Fruit fly (Drosophila melanogaster): ENCODE results near the gene CG17108.

Gene CG17108

dm6 chr2L:10704425-10704824 lies 10.5 kb upstream of the CG17108 start:
- TF ChIP-seq CG1620 (GFP tag; optimal IDR thresholded peaks at IDR 0.05) (no peak), cnc (optimal IDR thresholded peaks at IDR 0.05) (no peak), tj (GFP tag; optimal IDR thresholded peaks at IDR 0.05) (no peak), CG5204 (GFP tag; optimal IDR thresholded peaks at IDR 0.05) (no peak), CG11617 (GFP tag; optimal IDR thresholded peaks at IDR 0.05) (no peak), CG7101 (tag; optimal IDR thresholded peaks at IDR 0.05) (no peak), Crg-1 (GFP tag; optimal IDR thresholded peaks at IDR 0.05) (no peak), cic (GFP tag; optimal IDR thresholded peaks at IDR 0.05) (no peak), ovo (GFP tag; optimal IDR thresholded peaks at IDR 0.05) (no peak), Hr96 (GFP tag; optimal IDR thresholded peaks at IDR 0.05) (no peak), pad (GFP tag; optimal IDR thresholded peaks at IDR 0.05) (no peak), CG14711 (tag; optimal IDR thresholded peaks at IDR 0.05) (no peak), CG12768 (GFP tag; optimal IDR thresholded peaks at IDR 0.05) (no peak), kay (GFP tag; ENCODE audit: borderline replicate concordance) (no peak)

dm6 chr2L:10703281-10703680 lies 9.4 kb upstream of the CG17108 start, which contains the start of gene CG6415:
Gene CG6415 (plus strand): TSS chr2L:10703621.
- TF ChIP-seq toe (GFP tag; optimal IDR thresholded peaks at IDR 0.05): peak; percentile 72
- peak; percentile 75 for TF ChIP-seq Hr96 (GFP tag; optimal IDR thresholded peaks at IDR 0.05)
- no peak for TF ChIP-seq bab1 (GFP tag; optimal IDR thresholded peaks at IDR 0.05)
- no peak for TF ChIP-seq kay (GFP tag; ENCODE audit: borderline replicate concordance)
- TF ChIP-seq CG33017 (tag; optimal IDR thresholded peaks at IDR 0.05): peak; percentile 92
- peak; percentile 70 for TF ChIP-seq CG11617 (GFP tag; optimal IDR thresholded peaks at IDR 0.05)
- TF ChIP-seq CG12768 (GFP tag; optimal IDR thresholded peaks at IDR 0.05): peak; percentile 86
- no peak for TF ChIP-seq ovo (GFP tag; optimal IDR thresholded peaks at IDR 0.05)
- TF ChIP-seq Clk (GFP tag; optimal IDR thresholded peaks at IDR 0.05): peak; percentile 57
- TF ChIP-seq CG14711 (tag; optimal IDR thresholded peaks at IDR 0.05): peak; percentile 75
- peak; percentile 7 for TF ChIP-seq CG1620 (GFP tag; optimal IDR thresholded peaks at IDR 0.05)
- peak; percentile 83 for TF ChIP-seq CG5204 (GFP tag; optimal IDR thresholded peaks at IDR 0.05)
- peak; percentile 59 for TF ChIP-seq pad (GFP tag; optimal IDR thresholded peaks at IDR 0.05)
- no peak for TF ChIP-seq cnc (optimal IDR thresholded peaks at IDR 0.05)
- TF ChIP-seq Mnt (GFP tag; optimal IDR thresholded peaks at IDR 0.05): peak; percentile 58
- peak; percentile 89 for TF ChIP-seq CG7101 (tag; optimal IDR thresholded peaks at IDR 0.05)
- peak; percentile 78 for TF ChIP-seq CG7045 (GFP tag; optimal IDR thresholded peaks at IDR 0.05)
- TF ChIP-seq Crg-1 (GFP tag; optimal IDR thresholded peaks at IDR 0.05): peak; percentile 10
- peak; percentile 36 for TF ChIP-seq cic (GFP tag; optimal IDR thresholded peaks at IDR 0.05)
- TF ChIP-seq tj (GFP tag; optimal IDR thresholded peaks at IDR 0.05): peak; percentile 45

dm6 chr2L:10701499-10702062 lies 7.7 kb upstream of the CG17108 start, which contains the start of gene Lip1:
Gene Lip1 (minus strand): TSS chr2L:10701544.
- TF ChIP-seq pad (GFP tag; optimal IDR thresholded peaks at IDR 0.05) (no peak), CG5204 (GFP tag; optimal IDR thresholded peaks at IDR 0.05) (no peak), CG14711 (tag; optimal IDR thresholded peaks at IDR 0.05) (no peak)

dm6 chr2L:10697992-10698391 lies 4.1 kb upstream of the CG17108 start, which contains the start of gene CG7300:
Gene CG7300 (minus strand): TSS chr2L:10698043.
- no peak for TF ChIP-seq cic (GFP tag; optimal IDR thresholded peaks at IDR 0.05)
- TF ChIP-seq CG12768 (GFP tag; optimal IDR thresholded peaks at IDR 0.05): no peak
- TF ChIP-seq CG1620 (GFP tag; optimal IDR thresholded peaks at IDR 0.05): no peak
- TF ChIP-seq Clk (GFP tag; optimal IDR thresholded peaks at IDR 0.05): no peak
- no peak for TF ChIP-seq kay (GFP tag; ENCODE audit: borderline replicate concordance)
- no peak for TF ChIP-seq bab1 (GFP tag; optimal IDR thresholded peaks at IDR 0.05)
- TF ChIP-seq CG14711 (tag; optimal IDR thresholded peaks at IDR 0.05): no peak
- TF ChIP-seq ovo (GFP tag; optimal IDR thresholded peaks at IDR 0.05): no peak
- no peak for TF ChIP-seq CG7101 (tag; optimal IDR thresholded peaks at IDR 0.05)
- no peak for TF ChIP-seq Mnt (GFP tag; optimal IDR thresholded peaks at IDR 0.05)
- TF ChIP-seq pad (GFP tag; optimal IDR thresholded peaks at IDR 0.05): no peak
- no peak for TF ChIP-seq CG11617 (GFP tag; optimal IDR thresholded peaks at IDR 0.05)
- no peak for TF ChIP-seq toe (GFP tag; optimal IDR thresholded peaks at IDR 0.05)
- TF ChIP-seq cnc (optimal IDR thresholded peaks at IDR 0.05): no peak
- no peak for TF ChIP-seq CG7045 (GFP tag; optimal IDR thresholded peaks at IDR 0.05)
- no peak for TF ChIP-seq CG33017 (tag; optimal IDR thresholded peaks at IDR 0.05)
- TF ChIP-seq Hr96 (GFP tag; optimal IDR thresholded peaks at IDR 0.05): no peak

- TF ChIP-seq Mnt (GFP tag; optimal IDR thresholded peaks at IDR 0.05): no peak
- no peak for TF ChIP-seq CG33017 (tag; optimal IDR thresholded peaks at IDR 0.05)
- TF ChIP-seq CG5204 (GFP tag; optimal IDR thresholded peaks at IDR 0.05): no peak
- no peak for TF ChIP-seq tj (GFP tag; optimal IDR thresholded peaks at IDR 0.05)
- TF ChIP-seq cnc (optimal IDR thresholded peaks at IDR 0.05): no peak
- no peak for TF ChIP-seq bab1 (GFP tag; optimal IDR thresholded peaks at IDR 0.05)
- TF ChIP-seq CG7045 (GFP tag; optimal IDR thresholded peaks at IDR 0.05): no peak
These were observed 885 bp downstream of the CG17108 start for dm6 chr2L:10693018-10693417.

- no peak for TF ChIP-seq CG1620 (GFP tag; optimal IDR thresholded peaks at IDR 0.05)
- no peak for TF ChIP-seq CG7101 (tag; optimal IDR thresholded peaks at IDR 0.05)
- TF ChIP-seq CG33017 (tag; optimal IDR thresholded peaks at IDR 0.05): no peak
- no peak for TF ChIP-seq pad (GFP tag; optimal IDR thresholded peaks at IDR 0.05)
- TF ChIP-seq Hr96 (GFP tag; optimal IDR thresholded peaks at IDR 0.05): no peak
- TF ChIP-seq Clk (GFP tag; optimal IDR thresholded peaks at IDR 0.05): no peak
- no peak for TF ChIP-seq CG14711 (tag; optimal IDR thresholded peaks at IDR 0.05)
- TF ChIP-seq bab1 (GFP tag; optimal IDR thresholded peaks at IDR 0.05): no peak
- no peak for TF ChIP-seq kay (GFP tag; ENCODE audit: borderline replicate concordance)
- TF ChIP-seq CG12768 (GFP tag; optimal IDR thresholded peaks at IDR 0.05): no peak
- TF ChIP-seq CG7045 (GFP tag; optimal IDR thresholded peaks at IDR 0.05): no peak
These were observed 4.5 kb downstream of the CG17108 start, which contains the start of gene CG7294 for dm6 chr2L:10689221-10690034. Gene CG7294 (minus strand): TSS chr2L:10689271.
